Worm (Caenorhabditis elegans) whole organism, late embryonic: ENCODE measurements around the gene svh-11.
A peak's percentile ranks its signal among the peaks of the same experiment; 100 is the strongest.

ENCODE experiments used
- ceh-14 ChIP-seq: sonication (generic microtip); optimal IDR thresholded peaks from 2 replicates; lab custom pipeline; 2016; ENCODE audit warnings: missing genotype, missing genetic modification characterization, missing compliant biosample characterization
- ceh-18 ChIP-seq: sonication (generic microtip); optimal IDR thresholded peaks from 2 replicates; lab custom pipeline; 2016; ENCODE audit warnings: missing genetic modification characterization, missing compliant biosample characterization
- ceh-19 ChIP-seq: fragments of 200-800 bp; sonication (Bioruptor generic); optimal IDR thresholded peaks from 2 replicates; lab custom pipeline; 2018; ENCODE audit warnings: mild to moderate bottlenecking, missing genetic modification characterization, missing compliant biosample characterization
- ceh-2 ChIP-seq: sonication (generic microtip); optimal IDR thresholded peaks from 2 replicates; lab custom pipeline; 2016; ENCODE audit warnings: missing genotype, missing genetic modification characterization, missing compliant biosample characterization
- ceh-22 ChIP-seq: sonication (generic microtip); optimal IDR thresholded peaks from 2 replicates; lab custom pipeline; 2017; ENCODE audit warnings: missing biosample characterization, missing genetic modification characterization
- ceh-24 ChIP-seq: sonication (generic microtip); optimal IDR thresholded peaks from 2 replicates; lab custom pipeline; 2016; ENCODE audit warnings: mild to moderate bottlenecking, missing genetic modification characterization, missing compliant biosample characterization
- ceh-30 ChIP-seq: fragments of 150-350 bp; optimal IDR thresholded peaks from 2 replicates; lab custom pipeline; 2014; ENCODE audit warnings: missing biosample characterization, missing genetic modification characterization
- ceh-45 ChIP-seq: fragments of 200-800 bp; sonication (Bioruptor generic); IDR thresholded peaks from 2 replicates; pipeline ENCODE4 v1.3.6; 2022; ENCODE audit warnings: missing genetic modification reagents, missing genetic modification characterization, missing compliant biosample characterization
- ceh-48 ChIP-seq: sonication (generic microtip); optimal IDR thresholded peaks from 2 replicates; lab custom pipeline; 2016; ENCODE audit warnings: missing genetic modification characterization, inconsistent platforms, missing compliant biosample characterization
- ceh-9 ChIP-seq: sonication (generic microtip); optimal IDR thresholded peaks from 2 replicates; lab custom pipeline; 2016; ENCODE audit warnings: mild to moderate bottlenecking, missing genetic modification characterization, inconsistent platforms, missing compliant biosample characterization
- dmd-4 ChIP-seq: sonication (generic microtip); optimal IDR thresholded peaks from 2 replicates; lab custom pipeline; 2016; ENCODE audit warnings: borderline replicate concordance, missing genetic modification characterization, missing compliant biosample characterization
- elt-4 ChIP-seq: sonication (generic microtip); optimal IDR thresholded peaks from 2 replicates; lab custom pipeline; 2016; ENCODE audit warnings: missing genetic modification characterization, missing compliant biosample characterization
- fkh-10 ChIP-seq: fragments of 150-350 bp; optimal IDR thresholded peaks from 2 replicates; lab custom pipeline; 2014; ENCODE audit warnings: missing biosample characterization, missing genetic modification reagents, missing genetic modification characterization
- fkh-6 ChIP-seq: sonication (generic microtip); optimal IDR thresholded peaks from 2 replicates; lab custom pipeline; 2016; ENCODE audit warnings: missing genetic modification characterization, missing compliant biosample characterization
- hlh-15 ChIP-seq: sonication (generic microtip); optimal IDR thresholded peaks from 2 replicates; lab custom pipeline; 2016; ENCODE audit warnings: missing genetic modification characterization, missing compliant biosample characterization
- hlh-30 ChIP-seq: sonication (generic microtip); optimal IDR thresholded peaks from 2 replicates; lab custom pipeline; 2017; ENCODE audit warnings: antibody characterized with exemption, missing genetic modification characterization, missing compliant biosample characterization; ENCODE audit not compliant: insufficient read depth
- hlh-8 ChIP-seq: sonication (generic microtip); optimal IDR thresholded peaks from 2 replicates; lab custom pipeline; 2016; ENCODE audit warnings: missing genotype, missing genetic modification characterization, missing compliant biosample characterization
- lin-11 ChIP-seq: fragments of 200-800 bp; sonication (Bioruptor generic); optimal IDR thresholded peaks from 2 replicates; lab custom pipeline; 2018; ENCODE audit warnings: mild to moderate bottlenecking, missing genetic modification characterization, missing compliant biosample characterization
- madf-2 ChIP-seq: sonication (generic microtip); optimal IDR thresholded peaks from 2 replicates; lab custom pipeline; 2017; ENCODE audit warnings: missing genetic modification characterization, missing compliant biosample characterization
- mec-3 ChIP-seq: sonication (generic microtip); optimal IDR thresholded peaks from 2 replicates; lab custom pipeline; 2016; ENCODE audit warnings: borderline replicate concordance, missing genetic modification characterization, missing compliant biosample characterization
- nfya-1 ChIP-seq: sonication (generic microtip); optimal IDR thresholded peaks from 2 replicates; lab custom pipeline; 2017; ENCODE audit warnings: missing genetic modification characterization, mild to moderate bottlenecking, missing compliant biosample characterization, antibody characterized with exemption, moderate library complexity
- nhr-11 ChIP-seq: fragments of 150-350 bp; optimal IDR thresholded peaks from 2 replicates; lab custom pipeline; 2014; ENCODE audit warnings: missing biosample characterization, missing genetic modification characterization
- nhr-232 ChIP-seq: sonication (generic microtip); optimal IDR thresholded peaks from 2 replicates; lab custom pipeline; 2016; ENCODE audit warnings: missing genetic modification characterization, missing compliant biosample characterization
- npax-4 ChIP-seq: sonication (generic microtip); optimal IDR thresholded peaks from 2 replicates; lab custom pipeline; 2016; ENCODE audit warnings: missing genetic modification characterization, missing compliant biosample characterization
- pag-3 ChIP-seq: sonication (generic microtip); optimal IDR thresholded peaks from 2 replicates; lab custom pipeline; 2016; ENCODE audit warnings: missing compliant biosample characterization, missing genetic modification characterization, borderline replicate concordance
- pha-2 ChIP-seq: sonication (generic microtip); optimal IDR thresholded peaks from 2 replicates; lab custom pipeline; 2017; ENCODE audit warnings: mild to moderate bottlenecking, missing genetic modification characterization, missing compliant biosample characterization
- rnt-1 ChIP-seq: sonication (generic microtip); optimal IDR thresholded peaks from 2 replicates; lab custom pipeline; 2016; ENCODE audit warnings: missing genetic modification characterization, missing compliant biosample characterization
- sdc-2 ChIP-seq: sonication (generic microtip); optimal IDR thresholded peaks from 2 replicates; lab custom pipeline; 2016; ENCODE audit warnings: missing genotype, missing genetic modification characterization, missing compliant biosample characterization
- syd-9 ChIP-seq: sonication (generic microtip); optimal IDR thresholded peaks from 2 replicates; lab custom pipeline; 2016; ENCODE audit warnings: mild to moderate bottlenecking, missing genetic modification characterization, moderate library complexity, missing compliant biosample characterization
- tbx-2 ChIP-seq: sonication (generic microtip); optimal IDR thresholded peaks from 2 replicates; lab custom pipeline; 2016; ENCODE audit warnings: missing genetic modification characterization, missing compliant biosample characterization
- tbx-7 ChIP-seq: sonication (generic microtip); optimal IDR thresholded peaks from 2 replicates; lab custom pipeline; 2016; ENCODE audit warnings: missing genotype, missing genetic modification characterization, missing compliant biosample characterization
- ttx-3 ChIP-seq: sonication (generic microtip); optimal IDR thresholded peaks from 2 replicates; lab custom pipeline; 2016; ENCODE audit warnings: missing genetic modification reagents, missing genetic modification characterization, missing compliant biosample characterization
- unc-3 ChIP-seq, 2 experiments: fragments of 200-800 bp in 1 of 2; sonication (Bioruptor generic) in 1 of 2; sonication (generic microtip) in 1 of 2; conservative IDR thresholded peaks in 1 of 2; optimal IDR thresholded peaks in 1 of 2; 2 replicates each; pipeline versions ENCODE4 v1.3.6 to Lab custom; 2016 to 2022; ENCODE audit warnings: missing compliant biosample characterization in 2 of 2, missing genetic modification characterization in 2 of 2, missing genetic modification reagents in 1 of 2
- unc-42 ChIP-seq: sonication (generic microtip); optimal IDR thresholded peaks from 2 replicates; lab custom pipeline; 2016; ENCODE audit warnings: missing genotype, missing genetic modification characterization, missing compliant biosample characterization
- unc-55 ChIP-seq: sonication (generic microtip); optimal IDR thresholded peaks from 2 replicates; lab custom pipeline; 2017; ENCODE audit warnings: missing biosample characterization, missing genetic modification reagents, missing genetic modification characterization
- unc-86 ChIP-seq: sonication (generic microtip); optimal IDR thresholded peaks from 2 replicates; lab custom pipeline; 2016; ENCODE audit warnings: missing genetic modification characterization, missing compliant biosample characterization
- zip-5 ChIP-seq: sonication (generic microtip); optimal IDR thresholded peaks from 2 replicates; lab custom pipeline; 2016; ENCODE audit warnings: missing genetic modification characterization, missing compliant biosample characterization
- ztf-16 ChIP-seq: sonication (generic microtip); optimal IDR thresholded peaks from 2 replicates; lab custom pipeline; 2017; ENCODE audit warnings: missing genetic modification characterization, missing compliant biosample characterization

The svh-11 gene

DNA sequence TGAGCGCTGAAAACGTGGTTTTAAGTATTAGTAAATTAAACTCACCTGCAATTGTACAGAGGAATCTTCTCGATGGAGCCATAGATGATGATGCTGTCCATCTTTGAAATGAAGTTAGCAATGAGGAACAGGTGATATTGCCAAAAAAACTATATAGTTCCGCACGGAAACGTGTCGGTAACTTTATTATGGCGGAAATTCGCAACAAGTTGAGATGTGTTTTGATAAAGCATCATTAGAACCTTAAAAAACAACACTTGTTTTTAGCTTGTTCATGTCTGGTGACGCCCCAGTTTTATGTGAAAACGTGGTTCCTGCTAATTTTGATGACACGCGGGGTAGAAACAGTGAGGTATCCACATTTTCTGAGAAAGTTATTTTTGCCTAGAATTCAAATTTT is 720 bp upstream of the svh-11 start, which contains the start of gene srt-40:
srt-40 (minus strand) TSS at position 101 of the 400 bp plus-strand sequence.
- TF ChIP-seq ceh-19 (GFP tag; lab: Kevin White, UChicago): no peak

DNA sequence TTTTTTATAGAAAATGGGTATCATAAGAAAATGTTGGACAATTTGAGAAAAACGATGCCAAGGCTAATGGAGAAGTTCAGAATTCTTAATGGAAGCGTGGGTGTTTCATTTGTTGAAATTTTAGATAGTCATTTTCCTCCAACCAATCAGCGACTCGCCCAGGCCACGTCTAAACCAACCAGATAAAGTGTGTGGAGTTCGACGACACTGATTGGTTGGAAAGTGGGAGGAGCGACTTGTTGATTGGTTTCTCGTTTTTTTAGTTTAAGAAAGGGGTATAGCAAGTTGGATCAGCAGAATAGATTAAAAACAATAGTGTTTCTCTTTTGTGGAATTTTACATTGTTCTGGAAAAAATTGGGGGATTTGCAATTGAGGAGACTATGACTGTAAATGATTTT is 626 bp downstream of the svh-11 start:
- TF ChIP-seq pag-3 (tag; lab: Kevin White, UChicago) (no peak), nfya-1 (tag; lab: Kevin White, UChicago) (peak; percentile 92)
- TF ChIP-seq, all 69 proteins: peak for 1

DNA sequence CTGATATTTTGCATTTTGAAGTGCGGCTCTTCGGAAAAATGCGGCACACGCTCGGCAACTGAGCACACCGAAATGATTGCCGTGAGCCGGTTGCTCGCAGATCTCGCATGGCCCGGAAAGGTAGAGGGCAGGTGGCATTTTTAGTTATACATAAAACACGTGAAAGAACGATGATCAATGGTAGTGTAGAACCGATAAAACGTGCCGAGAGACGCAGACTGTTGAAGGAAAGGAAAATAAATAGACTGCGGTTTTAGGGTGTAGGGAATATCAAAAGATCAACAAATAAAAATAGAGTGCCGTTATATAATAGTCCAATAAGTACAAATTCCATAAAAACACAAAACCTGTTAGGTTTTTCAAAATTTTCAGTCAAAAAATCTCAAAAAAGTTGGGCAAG is 5.0 kb downstream of the svh-11 start, which contains the start of gene nhr-133:
nhr-133 (minus strand) TSS at position 183 of the 400 bp plus-strand sequence.
- peak; percentile 37 for TF ChIP-seq hlh-30
- TF ChIP-seq ceh-22: no peak
- no peak for TF ChIP-seq syd-9 (tag; lab: Kevin White, UChicago)

DNA sequence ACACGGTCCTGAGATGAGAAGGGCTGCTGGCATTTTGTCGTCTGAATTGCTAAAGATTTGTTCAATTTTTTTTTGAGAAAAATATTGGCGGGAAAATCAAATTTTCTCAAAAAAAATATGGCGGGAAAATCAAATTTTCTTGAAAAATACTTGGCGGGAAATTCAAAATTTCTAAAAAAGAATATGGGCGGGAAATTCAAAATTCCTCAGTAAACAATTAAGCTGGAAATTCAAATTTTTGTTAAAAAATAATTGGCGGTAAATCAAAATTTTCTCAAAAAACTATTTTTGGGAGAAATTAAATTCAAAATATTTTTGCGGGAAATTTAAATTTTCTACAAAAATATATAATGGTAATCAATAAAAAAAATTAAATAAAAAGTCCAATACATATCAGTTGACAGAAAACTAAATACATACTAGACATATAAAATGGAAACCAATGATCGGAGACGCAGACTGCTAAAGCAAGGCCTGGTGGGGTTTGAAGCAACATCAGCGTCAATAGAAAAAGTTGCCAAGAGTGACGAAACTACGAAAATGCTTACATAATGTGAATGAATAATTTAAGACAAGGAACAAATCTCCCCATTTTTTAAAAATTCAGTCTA is 7.6 kb downstream of the svh-11 start, which contains the start of gene nhr-184:
nhr-184 (minus strand) TSS at position 51 of the 611 bp plus-strand sequence.
- TF ChIP-seq unc-55 (GFP tag; lab: Kevin White, UChicago): no peak
- TF ChIP-seq unc-3 (GFP tag; conservative IDR thresholded peaks at IDR 0.05; lab: Robert Waterston, UW): no peak
- TF ChIP-seq unc-3 (tag; optimal IDR thresholded peaks at IDR 0.05; lab: Kevin White, UChicago): no peak
- TF ChIP-seq nhr-11 (tag; lab: Kevin White, UChicago): no peak
- no peak for TF ChIP-seq ceh-18
- TF ChIP-seq dmd-4: no peak
- TF ChIP-seq ceh-9: no peak
- no peak for TF ChIP-seq tbx-2 (tag; lab: Kevin White, UChicago)
- TF ChIP-seq ttx-3 (tag; lab: Kevin White, UChicago): no peak
- no peak for TF ChIP-seq ztf-16 (tag; lab: Kevin White, UChicago)

DNA sequence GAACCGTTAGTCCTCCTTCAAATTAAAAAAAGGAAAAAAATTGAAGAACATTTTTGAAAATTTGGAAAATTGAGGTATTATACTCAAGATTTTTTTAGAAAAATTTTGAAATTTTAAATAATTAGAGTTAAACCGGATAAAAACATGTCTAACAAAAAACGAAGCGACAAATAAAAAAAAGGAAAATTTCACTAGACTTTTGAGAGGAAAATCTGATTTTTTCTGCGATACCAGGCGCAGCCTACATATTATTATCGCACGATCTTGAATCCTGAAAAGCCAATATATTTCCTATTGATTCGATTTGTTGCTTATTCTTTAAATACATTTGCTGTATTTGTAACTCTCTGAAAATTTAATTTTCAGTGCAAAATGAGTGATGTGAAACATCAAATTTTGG is 8.5 kb downstream of the svh-11 start, which contains the start of gene nstp-8:
nstp-8 (plus strand) TSS at position 301 of the 400 bp plus-strand sequence.
- TF ChIP-seq ceh-48 (tag; lab: Kevin White, UChicago) (no peak), hlh-8 (tag; lab: Kevin White, UChicago) (no peak), ceh-9 (no peak), ceh-14 (tag; lab: Kevin White, UChicago) (no peak), fkh-6 (no peak), sdc-2 (no peak), ceh-30 (tag; lab: Kevin White, UChicago) (no peak), ceh-2 (tag; lab: Kevin White, UChicago) (no peak), npax-4 (tag; lab: Kevin White, UChicago) (no peak)

DNA sequence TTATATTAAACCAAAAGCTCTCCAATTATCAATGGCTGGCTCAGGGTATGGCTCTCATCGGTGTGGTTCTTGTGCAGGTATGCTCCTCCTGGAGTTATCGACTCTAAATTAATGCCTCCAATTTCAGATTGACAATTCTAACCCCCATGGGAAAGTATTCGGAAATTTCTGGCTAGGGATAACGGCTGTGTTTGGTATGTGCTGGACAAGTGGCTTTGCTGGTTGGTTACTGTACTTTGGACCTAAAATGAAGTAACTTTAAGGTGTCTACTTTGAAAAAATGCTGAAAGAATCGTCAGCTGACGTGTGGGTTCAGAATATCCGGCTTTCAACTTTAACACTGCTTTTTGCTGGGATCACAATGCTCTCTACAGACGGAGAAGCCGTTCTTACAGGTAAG is 10.0 kb downstream of the svh-11 start:
- TF ChIP-seq hlh-15 (tag; lab: Kevin White, UChicago) (no peak), lin-11 (tag; lab: Kevin White, UChicago) (no peak), mec-3 (tag; lab: Kevin White, UChicago) (no peak), unc-86 (tag; lab: Kevin White, UChicago) (no peak), tbx-7 (tag; lab: Kevin White, UChicago) (no peak), ztf-16 (tag; lab: Kevin White, UChicago) (no peak), zip-5 (tag; lab: Kevin White, UChicago) (no peak), npax-4 (tag; lab: Kevin White, UChicago) (no peak), ceh-24 (tag; lab: Kevin White, UChicago) (no peak), ceh-45 (GFP tag; lab: Robert Waterston, UW) (no peak), fkh-10 (no peak), ceh-30 (tag; lab: Kevin White, UChicago) (no peak), nhr-232 (tag; lab: Kevin White, UChicago) (no peak), rnt-1 (tag; lab: Kevin White, UChicago) (no peak), madf-2 (tag; lab: Kevin White, UChicago) (no peak), unc-55 (GFP tag; lab: Kevin White, UChicago) (no peak), pha-2 (tag; lab: Kevin White, UChicago) (no peak), unc-42 (no peak), elt-4 (tag; lab: Kevin White, UChicago) (no peak)
